Fruit fly (Drosophila melanogaster) whole organism, pupa: ENCODE data around the gene Med.

Experiments used
- CG10348 ChIP-seq: fragments of 200-800 bp; sonication (Bioruptor generic); IDR thresholded peaks from 2 replicates; pipeline ENCODE4 v1.3.6; 2022; ENCODE audit warnings: missing biosample characterization, missing genetic modification characterization
- CG12605 ChIP-seq: fragments of 200-800 bp; sonication (Bioruptor generic); IDR thresholded peaks from 2 replicates; pipeline ENCODE4 v1.3.6; 2022; ENCODE audit warnings: missing biosample characterization, missing genetic modification characterization
- CG13204 ChIP-seq: fragments of 200-800 bp; sonication (Bioruptor generic); optimal IDR thresholded peaks from 2 replicates; lab custom pipeline; 2018; ENCODE audit warnings: missing biosample characterization, mild to moderate bottlenecking, missing genetic modification characterization, moderate library complexity
- CG14655 ChIP-seq: fragments of 200-800 bp; sonication (Bioruptor generic); optimal IDR thresholded peaks from 3 replicates; lab custom pipeline; 2017; ENCODE audit warnings: mild to moderate bottlenecking, missing biosample characterization, missing genetic modification reagents, missing genetic modification characterization
- CG15710 ChIP-seq: fragments of 200-800 bp; sonication (Bioruptor generic); optimal IDR thresholded peaks from 2 replicates; lab custom pipeline; 2018; ENCODE audit warnings: missing biosample characterization, mild to moderate bottlenecking, missing genetic modification characterization, moderate library complexity
- CG17806 ChIP-seq: fragments of 200-800 bp; sonication (Bioruptor generic); optimal IDR thresholded peaks from 2 replicates; lab custom pipeline; 2018; ENCODE audit warnings: missing biosample characterization, mild to moderate bottlenecking, missing genetic modification characterization, moderate library complexity
- CG32121 ChIP-seq: fragments of 200-800 bp; sonication (Bioruptor generic); IDR thresholded peaks from 2 replicates; pipeline ENCODE4 v1.3.6; 2022; ENCODE audit warnings: missing biosample characterization, missing genetic modification characterization
- CG34367 ChIP-seq: fragments of 200-800 bp; sonication (Bioruptor generic); optimal IDR thresholded peaks from 2 replicates; lab custom pipeline; 2018; ENCODE audit warnings: missing biosample characterization, mild to moderate bottlenecking, missing genetic modification characterization
- CG4496 ChIP-seq: fragments of 200-800 bp; sonication (Bioruptor generic); IDR thresholded peaks from 3 replicates; pipeline ENCODE4 v1.3.6; 2022; ENCODE audit warnings: missing biosample characterization, missing genetic modification characterization
- CG8159 ChIP-seq: fragments of 200-800 bp; sonication (Bioruptor generic); optimal IDR thresholded peaks from 3 replicates; lab custom pipeline; 2018; ENCODE audit warnings: missing biosample characterization, mild to moderate bottlenecking, missing genetic modification characterization, moderate library complexity
- CG9948 ChIP-seq: fragments of 200-800 bp; sonication (Bioruptor generic); optimal IDR thresholded peaks from 2 replicates; lab custom pipeline; 2018; ENCODE audit warnings: missing biosample characterization, mild to moderate bottlenecking, missing genetic modification characterization, moderate library complexity
- D1 ChIP-seq: fragments of 200-800 bp; sonication (Bioruptor generic); optimal IDR thresholded peaks from 2 replicates; lab custom pipeline; 2018; ENCODE audit warnings: missing biosample characterization, mild to moderate bottlenecking, missing genetic modification characterization, moderate library complexity
- EcR ChIP-seq: fragments of 200-800 bp; sonication (Bioruptor generic); optimal IDR thresholded peaks from 3 replicates; lab custom pipeline; 2019; ENCODE audit warnings: missing biosample characterization, missing genetic modification characterization, mild to moderate bottlenecking, moderate library complexity, missing genetic modification reagents
- Ets98B ChIP-seq: fragments of 200-800 bp; sonication (Bioruptor generic); IDR thresholded peaks from 2 replicates; pipeline ENCODE4 v1.3.6; 2022; ENCODE audit warnings: missing biosample characterization, missing genetic modification characterization
- Pif1A ChIP-seq: fragments of 200-800 bp; sonication (Bioruptor generic); optimal IDR thresholded peaks from 3 replicates; lab custom pipeline; 2016; ENCODE audit warnings: missing biosample characterization, missing genetic modification characterization
- Pif1B ChIP-seq: fragments of 200-800 bp; sonication (Bioruptor generic); optimal IDR thresholded peaks from 3 replicates; lab custom pipeline; 2016; ENCODE audit warnings: missing biosample characterization, missing genetic modification characterization
- Snoo ChIP-seq: fragments of 200-800 bp; sonication (Bioruptor generic); optimal IDR thresholded peaks from 3 replicates; lab custom pipeline; 2017; ENCODE audit warnings: missing biosample characterization, mild to moderate bottlenecking, missing genetic modification characterization, inconsistent platforms
- fd96Ca ChIP-seq: fragments of 200-800 bp; sonication (Bioruptor generic); IDR thresholded peaks from 3 replicates; pipeline ENCODE4 v1.3.6; 2022; ENCODE audit warnings: missing biosample characterization, missing genetic modification characterization
- gl ChIP-seq: fragments of 200-800 bp; sonication (Bioruptor generic); optimal IDR thresholded peaks from 2 replicates; lab custom pipeline; 2018; ENCODE audit warnings: missing biosample characterization, mild to moderate bottlenecking, missing genetic modification characterization
- rn ChIP-seq: fragments of 200-800 bp; sonication (Bioruptor generic); IDR thresholded peaks from 2 replicates; pipeline ENCODE4 v1.3.6; 2022; ENCODE audit warnings: missing biosample characterization, missing genetic modification characterization

Med gene

DNA sequence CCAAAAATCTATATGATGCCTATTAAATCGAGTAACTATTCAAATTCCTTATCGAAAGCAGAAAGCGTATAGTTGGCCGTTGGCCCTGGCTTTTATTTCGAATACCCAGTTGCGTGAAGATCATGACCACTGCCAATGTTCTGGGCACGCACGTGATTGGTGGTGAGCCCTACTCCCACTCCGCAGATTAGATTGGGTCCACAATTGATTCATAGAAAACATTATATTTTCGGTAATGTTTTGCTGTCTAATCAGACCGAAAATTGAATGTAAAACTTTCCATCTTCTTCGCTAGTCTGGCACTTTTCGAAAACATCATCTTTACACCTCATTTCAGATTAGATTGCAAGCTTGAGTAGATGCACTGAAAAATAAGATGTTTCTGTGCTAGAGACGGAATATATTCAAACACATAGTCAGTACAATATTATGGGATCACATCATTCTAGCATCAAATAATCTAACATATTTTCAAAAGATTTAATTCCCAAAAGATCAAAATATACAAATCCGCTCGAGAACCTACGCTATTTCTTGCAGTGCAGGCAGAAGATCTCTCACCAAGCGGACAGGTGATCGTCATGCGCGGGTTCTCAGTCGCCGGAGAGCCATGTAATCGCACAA lies 18.5 kb upstream of the Med start, which contains the start of gene CG1774:
TSS of gene CG1774 (plus strand) at position 548 of the 624 bp plus-strand sequence.
- TF ChIP-seq D1 (tag; lab: Kevin White, UChicago) (no peak), CG13204 (no peak), Pif1A (no peak), CG12605 (peak; percentile 51), CG4496 (peak; percentile 82), rn (GFP tag; lab: Robert Waterston, UW) (peak; percentile 25; the same call in 1 of the 2 replicates), fd96Ca (GFP tag; lab: Robert Waterston, UW) (peak; percentile 54; the same call in 2 of the 3 replicates), Ets98B (GFP tag; lab: Robert Waterston, UW) (peak; percentile 75), CG17806 (tag; lab: Kevin White, UChicago) (peak; percentile 10), CG14655 (GFP tag; lab: Kevin White, UChicago) (no peak), Snoo (tag; lab: Kevin White, UChicago) (peak; percentile 37), CG15710 (tag; lab: Kevin White, UChicago) (peak; percentile 11), CG32121 (GFP tag; lab: Robert Waterston, UW) (peak; percentile 61; the same call in 1 of the 2 replicates), CG34367 (no peak), CG9948 (tag; lab: Kevin White, UChicago) (no peak)

- TF ChIP-seq CG13204 = no peak
Measured at dm6 chr3R:31596071-31596883, 14.6 kb upstream of the Med start, which contains the start of gene RpL6. Gene RpL6, minus strand, starts transcription at chr3R:31596204.

dm6 chr3R:31597736-31598431 lies 13.0 kb upstream of the Med start:
- no peak for TF ChIP-seq rn (GFP tag; lab: Robert Waterston, UW)
- no peak for TF ChIP-seq CG9948 (tag; lab: Kevin White, UChicago)
- TF ChIP-seq CG17806 (tag; lab: Kevin White, UChicago) = no peak
- no peak for TF ChIP-seq CG32121 (GFP tag; lab: Robert Waterston, UW)
- TF ChIP-seq CG15710 (tag; lab: Kevin White, UChicago) = no peak
- TF ChIP-seq CG34367 = no peak
- no peak for TF ChIP-seq Pif1A
- TF ChIP-seq Snoo (tag; lab: Kevin White, UChicago) = no peak
- TF ChIP-seq EcR (GFP tag; lab: Kevin White, UChicago) = no peak
- TF ChIP-seq CG13204 = no peak
- TF ChIP-seq D1 (tag; lab: Kevin White, UChicago) = no peak
- no peak for TF ChIP-seq CG4496
- TF ChIP-seq Pif1B = no peak
- TF ChIP-seq CG8159 (tag; lab: Kevin White, UChicago) = no peak
- TF ChIP-seq CG10348 = no peak
- no peak for TF ChIP-seq fd96Ca (GFP tag; lab: Robert Waterston, UW)

- TF ChIP-seq Snoo (tag; lab: Kevin White, UChicago) (no peak), CG4496 (0 out of 3 replicates have a peak, but pooled peaks have one; percentile 17)
- TF ChIP-seq, all 21 proteins: peak for 1
Measured at dm6 chr3R:31599538-31600313, 11.1 kb upstream of the Med start.

dm6 chr3R:31603246-31603645 lies 7.6 kb upstream of the Med start:
- no peak for TF ChIP-seq gl (tag; lab: Kevin White, UChicago)
- TF ChIP-seq fd96Ca (GFP tag; lab: Robert Waterston, UW) = 0 out of 3 replicates have a peak, but pooled peaks have one; percentile 28
- TF ChIP-seq CG10348 = no peak

DNA sequence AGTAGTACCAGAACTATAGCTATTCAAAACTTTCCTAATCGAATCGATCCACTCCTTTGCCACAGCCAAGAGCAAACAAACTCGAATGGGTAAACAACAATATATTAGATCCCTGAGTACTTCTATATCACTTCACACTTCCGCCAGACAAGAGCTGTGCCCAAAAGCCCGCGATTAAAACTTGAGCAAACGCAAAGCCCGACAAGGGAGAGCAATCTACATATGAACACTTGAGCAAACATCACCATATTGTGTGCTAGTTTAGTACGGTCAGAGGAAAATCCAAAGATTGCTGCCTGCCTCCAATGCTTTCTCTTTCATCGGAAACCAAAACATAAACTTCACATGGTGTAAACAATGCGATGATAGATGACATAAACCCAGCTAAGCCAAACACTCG lies 7.2 kb upstream of the Med start:
- no peak for TF ChIP-seq CG15710 (tag; lab: Kevin White, UChicago)
- TF ChIP-seq CG32121 (GFP tag; lab: Robert Waterston, UW) = no peak
- TF ChIP-seq rn (GFP tag; lab: Robert Waterston, UW) = no peak
- no peak for TF ChIP-seq CG10348
- TF ChIP-seq EcR (GFP tag; lab: Kevin White, UChicago) = no peak
